Fruit fly (Drosophila melanogaster) whole organism, pupa: Measurements from ENCODE around the gene RabX2.

Source experiments
- CG4496 ChIP-seq: fragments of 200-800 bp; sonication (Bioruptor generic); IDR thresholded peaks from 3 replicates; pipeline ENCODE4 v1.3.6; 2022; ENCODE audit warnings: missing biosample characterization, missing genetic modification characterization
- CG8159 ChIP-seq: fragments of 200-800 bp; sonication (Bioruptor generic); optimal IDR thresholded peaks from 3 replicates; lab custom pipeline; 2018; ENCODE audit warnings: missing biosample characterization, mild to moderate bottlenecking, missing genetic modification characterization, moderate library complexity
- EcR ChIP-seq: fragments of 200-800 bp; sonication (Bioruptor generic); optimal IDR thresholded peaks from 3 replicates; lab custom pipeline; 2019; ENCODE audit warnings: missing biosample characterization, missing genetic modification characterization, mild to moderate bottlenecking, moderate library complexity, missing genetic modification reagents

DNA sequence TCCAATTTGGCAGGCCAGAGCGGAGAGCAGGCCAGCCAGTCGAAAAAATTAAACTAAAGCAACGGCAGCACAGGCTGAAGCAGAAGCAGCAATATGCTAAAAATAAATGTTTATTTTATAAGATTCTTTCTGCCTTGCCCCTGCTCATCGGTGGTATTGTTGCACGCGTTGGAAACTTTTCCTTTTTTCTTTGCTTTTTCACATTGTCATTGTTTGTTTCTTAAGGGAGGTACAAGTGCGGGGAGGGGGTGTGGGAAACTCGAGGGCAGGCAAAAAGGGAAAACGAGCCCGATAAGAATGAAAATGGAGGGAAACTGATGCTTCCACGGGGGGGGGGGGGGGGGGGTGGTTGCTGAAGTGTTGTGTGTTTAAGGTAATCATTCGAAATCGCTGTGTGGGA, 18.3 kb upstream of the RabX2 start:
- TF ChIP-seq CG4496 (GFP tag; lab: Robert Waterston, UW) (no peak), CG8159 (tag; lab: Kevin White, UChicago) (no peak), EcR (GFP tag; lab: Kevin White, UChicago) (no peak)
